Worm (Caenorhabditis elegans) whole organism, L4/young adult: Measurements from ENCODE around the gene F15G9.1.

Experiments used
- W03F9.2 ChIP-seq: fragments of 150-350 bp; optimal IDR thresholded peaks from 2 replicates; lab custom pipeline; 2014; ENCODE audit warnings: missing biosample characterization, missing genetic modification characterization
- dao-5 ChIP-seq: sonication (generic microtip); optimal IDR thresholded peaks from 2 replicates; lab custom pipeline; 2016; ENCODE audit warnings: missing genotype, missing genetic modification characterization, moderate library complexity, missing compliant biosample characterization
- him-1 ChIP-seq: sonication (generic microtip); optimal IDR thresholded peaks from 2 replicates; lab custom pipeline; 2016; ENCODE audit warnings: missing genotype, missing genetic modification reagents, missing genetic modification characterization, missing compliant biosample characterization

F15G9.1 gene

DNA sequence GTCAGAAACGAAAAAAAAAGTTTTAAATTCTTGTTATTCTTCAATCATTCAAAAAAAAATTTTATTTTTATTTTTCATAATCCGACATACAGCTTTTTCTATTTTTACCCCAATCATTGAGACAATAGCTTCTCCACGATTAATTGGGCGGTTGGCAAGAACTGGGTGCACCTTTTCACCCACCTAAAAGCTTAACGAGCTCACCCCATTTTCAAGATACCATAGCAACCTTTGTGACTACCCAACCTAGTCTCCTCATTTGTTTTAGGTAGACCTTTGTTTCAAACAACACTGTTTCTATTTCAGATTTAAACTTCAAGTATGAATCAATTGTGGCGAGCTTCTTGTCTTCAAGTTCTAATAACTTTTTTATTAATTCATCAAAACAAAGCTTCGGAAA, 7.8 kb upstream of the F15G9.1 start, which contains the start of gene dyf-7:
Gene dyf-7, plus strand, starts transcription at position 301 of the 400 bp plus-strand sequence.
- TF ChIP-seq dao-5 (tag; lab: Kevin White, UChicago) (no peak), him-1 (tag; lab: Kevin White, UChicago) (no peak), W03F9.2 (tag; lab: Kevin White, UChicago) (no peak)

DNA sequence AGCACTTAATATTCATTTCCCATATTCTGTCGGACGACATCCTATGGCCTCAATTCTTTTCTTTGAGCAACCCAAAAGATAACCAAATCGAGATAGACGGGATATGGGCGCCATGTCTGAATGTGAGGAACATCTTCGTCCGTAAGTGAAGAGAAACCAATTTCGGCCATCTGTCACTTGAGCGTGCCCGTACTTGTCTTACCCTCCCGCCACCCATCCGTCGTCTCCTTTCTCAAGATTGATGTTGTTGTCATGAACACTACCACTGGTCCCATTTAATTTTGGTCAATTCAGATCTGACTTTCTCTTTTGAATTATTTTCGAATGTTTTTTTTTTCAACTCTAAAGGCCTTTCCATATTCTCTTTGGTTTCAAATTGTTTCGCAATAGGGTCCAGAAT, 3.4 kb upstream of the F15G9.1 start:
- no peak for TF ChIP-seq W03F9.2 (tag; lab: Kevin White, UChicago)
- TF ChIP-seq him-1 (tag; lab: Kevin White, UChicago), result no peak
- no peak for TF ChIP-seq dao-5 (tag; lab: Kevin White, UChicago)

ce11 chrX:9705257-9706035, 738 bp upstream of the F15G9.1 start:
- TF ChIP-seq W03F9.2 (tag; lab: Kevin White, UChicago) (no peak), him-1 (tag; lab: Kevin White, UChicago) (no peak), dao-5 (tag; lab: Kevin White, UChicago) (no peak)

DNA sequence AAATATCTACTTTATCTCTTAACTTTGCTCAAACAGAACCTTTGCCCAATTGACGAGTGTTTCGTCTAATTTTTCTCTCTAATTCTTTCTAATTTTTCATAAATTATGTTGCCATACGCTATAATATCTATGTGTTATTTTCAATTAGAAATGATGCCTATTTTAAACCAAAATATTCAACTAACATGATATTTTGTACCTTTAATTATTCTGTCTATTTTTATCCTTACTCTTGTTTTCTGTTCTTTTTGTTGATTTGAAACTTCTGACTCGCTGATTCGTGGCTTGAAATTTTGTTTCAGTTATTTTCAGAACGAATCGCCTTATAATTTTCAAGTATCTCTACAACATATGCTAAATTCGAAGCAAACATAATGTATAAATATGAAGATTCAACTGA, 3.3 kb downstream of the F15G9.1 start, which contains the start of gene F15G9.6:
Gene F15G9.6, plus strand, starts transcription at position 301 of the 400 bp plus-strand sequence.
- TF ChIP-seq him-1 (tag; lab: Kevin White, UChicago), result no peak
- no peak for TF ChIP-seq dao-5 (tag; lab: Kevin White, UChicago)
- no peak for TF ChIP-seq W03F9.2 (tag; lab: Kevin White, UChicago)

DNA sequence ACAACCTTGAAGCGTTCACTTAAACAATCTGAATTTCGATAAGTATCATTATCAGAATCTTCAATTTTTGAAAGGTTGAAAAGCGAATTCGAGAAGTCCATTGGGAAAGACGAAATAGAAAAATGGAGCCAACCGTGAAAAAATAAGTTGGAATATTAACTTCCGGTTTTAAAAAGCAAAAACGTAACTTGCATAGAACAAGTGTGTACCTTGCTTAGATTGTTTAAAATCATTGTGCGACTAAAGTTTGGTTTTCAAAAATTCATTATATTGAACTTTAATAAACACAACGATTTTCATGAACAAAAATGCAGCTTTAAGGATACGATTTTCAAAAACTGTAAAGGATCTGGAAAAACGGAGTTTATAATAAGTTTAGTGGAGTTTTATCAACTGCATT, 7.4 kb downstream of the F15G9.1 start, which contains the start of gene F15G9.2:
Gene F15G9.2, minus strand, starts transcription at position 101 of the 400 bp plus-strand sequence.
- no peak for TF ChIP-seq him-1 (tag; lab: Kevin White, UChicago)
- TF ChIP-seq W03F9.2 (tag; lab: Kevin White, UChicago), result no peak
- TF ChIP-seq dao-5 (tag; lab: Kevin White, UChicago), result no peak

DNA sequence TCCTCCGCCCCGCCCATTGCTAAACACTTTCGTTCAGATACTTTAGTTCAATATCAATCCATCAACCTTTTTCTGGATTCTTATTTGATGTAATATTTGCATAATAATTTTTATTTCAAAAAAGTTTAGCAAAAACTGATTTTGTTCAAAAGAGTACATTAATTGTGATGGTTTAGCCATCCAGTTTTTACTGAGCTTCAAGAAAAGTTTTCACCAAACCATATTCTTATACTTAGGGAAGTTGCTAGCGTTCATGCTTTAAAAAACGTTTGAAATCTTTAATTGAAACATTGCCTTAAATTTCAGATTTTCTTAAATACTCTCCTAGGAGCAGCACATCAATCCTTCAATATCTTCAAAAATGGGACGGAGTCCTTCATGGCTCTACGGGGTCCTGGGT, 11.1 kb downstream of the F15G9.1 start, which contains the start of gene him-4:
Gene him-4, plus strand, starts transcription at position 301 of the 400 bp plus-strand sequence.
- TF ChIP-seq dao-5 (tag; lab: Kevin White, UChicago) (no peak), W03F9.2 (tag; lab: Kevin White, UChicago) (no peak), him-1 (tag; lab: Kevin White, UChicago) (no peak)

ce11 chrX:9719070-9719469, 12.9 kb downstream of the F15G9.1 start:
- TF ChIP-seq dao-5 (tag; lab: Kevin White, UChicago), result no peak
- TF ChIP-seq him-1 (tag; lab: Kevin White, UChicago), result no peak
- TF ChIP-seq W03F9.2 (tag; lab: Kevin White, UChicago), result no peak

DNA sequence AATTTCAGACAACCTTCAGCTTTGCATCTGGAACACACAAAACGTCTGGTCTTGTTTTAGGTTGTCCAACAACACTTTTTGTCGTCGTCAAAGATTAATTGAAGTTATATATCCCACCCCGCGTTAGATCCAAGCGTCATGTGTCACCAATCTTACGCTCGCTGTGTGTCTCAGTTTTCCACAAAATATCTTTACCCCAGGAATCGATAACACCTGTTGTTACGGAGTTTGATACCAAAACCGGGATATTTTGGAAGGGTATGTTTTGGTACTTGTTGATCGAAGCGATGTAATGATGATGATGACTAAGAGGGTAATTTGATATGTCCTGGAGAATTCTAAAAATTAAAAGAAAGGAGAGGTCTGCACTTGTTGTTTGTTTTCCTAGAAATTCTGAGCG, 29.3 kb downstream of the F15G9.1 start:
- TF ChIP-seq dao-5 (tag; lab: Kevin White, UChicago) (no peak), him-1 (tag; lab: Kevin White, UChicago) (no peak), W03F9.2 (tag; lab: Kevin White, UChicago) (no peak)

DNA sequence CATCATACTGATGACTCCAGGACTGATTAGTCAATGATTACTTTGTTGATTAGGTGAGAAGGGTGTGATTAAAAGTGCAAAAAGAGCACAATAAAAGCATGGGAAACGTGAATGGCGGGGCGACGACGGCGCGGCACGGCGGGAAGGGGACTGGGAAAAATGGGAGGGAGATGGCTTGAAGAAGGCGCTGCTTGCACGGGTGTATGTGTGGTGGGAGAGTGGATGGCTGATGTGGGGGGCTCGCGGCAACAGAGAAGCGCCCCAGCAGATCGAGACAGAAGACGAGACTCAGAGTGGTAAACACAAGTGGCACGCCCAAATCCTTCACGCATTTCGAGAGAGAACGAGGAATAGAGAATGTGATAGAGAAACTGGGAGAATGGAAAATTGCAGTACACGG, 31.5 kb downstream of the F15G9.1 start, which contains the start of gene F15G9.5:
Gene F15G9.5, minus strand, starts transcription at position 159 of the 400 bp plus-strand sequence.
- peak; percentile 2 for TF ChIP-seq him-1 (tag; lab: Kevin White, UChicago)
- no peak for TF ChIP-seq W03F9.2 (tag; lab: Kevin White, UChicago)

- no peak for TF ChIP-seq W03F9.2 (tag; lab: Kevin White, UChicago)
- no peak for TF ChIP-seq dao-5 (tag; lab: Kevin White, UChicago)
- TF ChIP-seq him-1 (tag; lab: Kevin White, UChicago), result no peak
Observed at ce11 chrX:9742058-9742457, 35.9 kb downstream of the F15G9.1 start.

ce11 chrX:9743513-9743914, 37.3 kb downstream of the F15G9.1 start:
- peak; percentile 94 for TF ChIP-seq dao-5 (tag; lab: Kevin White, UChicago)
- peak; percentile 98 for TF ChIP-seq him-1 (tag; lab: Kevin White, UChicago)

DNA sequence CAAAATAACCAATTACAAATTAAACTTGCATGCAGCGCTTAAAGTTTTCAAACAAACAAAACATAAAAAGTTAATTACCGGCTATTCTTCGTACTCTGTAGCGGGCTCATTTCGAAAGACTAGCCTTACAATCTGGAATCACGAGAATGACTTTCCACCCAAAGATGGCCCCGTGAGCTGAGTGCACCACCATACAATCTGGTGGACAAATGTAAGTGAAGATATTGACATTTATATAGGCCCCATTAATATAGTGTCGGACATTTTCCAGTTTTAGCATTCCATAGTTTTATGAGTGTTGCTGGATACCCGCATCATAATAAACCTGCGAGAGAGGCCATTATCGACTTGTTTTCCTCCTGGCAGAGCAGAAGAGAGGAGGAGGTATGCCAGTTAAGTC, 48.4 kb downstream of the F15G9.1 start:
- TF ChIP-seq him-1 (tag; lab: Kevin White, UChicago) (no peak), dao-5 (tag; lab: Kevin White, UChicago) (no peak), W03F9.2 (tag; lab: Kevin White, UChicago) (no peak)

- no peak for TF ChIP-seq dao-5 (tag; lab: Kevin White, UChicago)
- no peak for TF ChIP-seq W03F9.2 (tag; lab: Kevin White, UChicago)
- no peak for TF ChIP-seq him-1 (tag; lab: Kevin White, UChicago)
Observed at ce11 chrX:9756971-9757370, 50.8 kb downstream of the F15G9.1 start, which contains the start of gene T09B9.1. T09B9.1 (plus strand) TSS chrX:9757271.
